Worm (Caenorhabditis elegans) whole organism, L2 larva: Measurements from ENCODE around the gene rps-4.
A peak's percentile ranks its signal among the peaks of the same experiment; 100 is the strongest.

Experiments used
- C34F6.9 ChIP-seq: fragments of 150-350 bp; optimal IDR thresholded peaks from 2 replicates; lab custom pipeline; 2014; ENCODE audit warnings: missing biosample characterization, missing genetic modification characterization
- F13H6.1 ChIP-seq: sonication (generic microtip); optimal IDR thresholded peaks from 2 replicates; lab custom pipeline; 2016; ENCODE audit warnings: missing genetic modification characterization, missing compliant biosample characterization
- R02D3.7 ChIP-seq: fragments of 150-350 bp; optimal IDR thresholded peaks from 2 replicates; lab custom pipeline; 2014; ENCODE audit warnings: missing biosample characterization, missing genetic modification characterization
- Y55F3AM.14 ChIP-seq: fragments of 200-800 bp; sonication (Bioruptor generic); optimal IDR thresholded peaks from 2 replicates; lab custom pipeline; 2018; ENCODE audit warnings: mild to moderate bottlenecking, missing genetic modification characterization, missing compliant biosample characterization
- ZK546.5 ChIP-seq: sonication (generic microtip); optimal IDR thresholded peaks from 2 replicates; lab custom pipeline; 2017; ENCODE audit warnings: missing biosample characterization, missing genetic modification characterization
- alr-1 ChIP-seq: fragments of 150-350 bp; optimal IDR thresholded peaks from 2 replicates; lab custom pipeline; 2014; ENCODE audit warnings: missing biosample characterization, missing genetic modification characterization
- aly-2 ChIP-seq: fragments of 150-350 bp; optimal IDR thresholded peaks from 2 replicates; lab custom pipeline; 2014; ENCODE audit warnings: missing biosample characterization, missing genetic modification characterization
- ama-1 ChIP-seq: fragments of 150-350 bp; optimal IDR thresholded peaks from 2 replicates; lab custom pipeline; 2018; ENCODE audit warnings: inconsistent platforms
- blmp-1 ChIP-seq: sonication (generic microtip); optimal IDR thresholded peaks from 2 replicates; lab custom pipeline; 2017; ENCODE audit warnings: missing genetic modification characterization, mild to moderate bottlenecking, missing compliant biosample characterization, antibody characterized with exemption, moderate library complexity; ENCODE audit not compliant: insufficient read depth
- ceh-16 ChIP-seq: fragments of 150-350 bp; optimal IDR thresholded peaks from 2 replicates; lab custom pipeline; 2014; ENCODE audit warnings: missing biosample characterization, missing genetic modification characterization
- ceh-82 ChIP-seq: fragments of 150-350 bp; optimal IDR thresholded peaks from 2 replicates; lab custom pipeline; 2014; ENCODE audit warnings: missing biosample characterization, missing genetic modification characterization
- crh-2 ChIP-seq: sonication (generic microtip); optimal IDR thresholded peaks from 2 replicates; lab custom pipeline; 2017; ENCODE audit warnings: missing biosample characterization, missing genetic modification characterization
- dmd-4 ChIP-seq: sonication (generic microtip); optimal IDR thresholded peaks from 2 replicates; lab custom pipeline; 2017; ENCODE audit warnings: missing biosample characterization, missing genetic modification characterization
- egl-27 ChIP-seq: sonication (generic microtip); optimal IDR thresholded peaks from 3 replicates; lab custom pipeline; 2017; ENCODE audit warnings: missing biosample characterization, missing genetic modification reagents, missing genetic modification characterization
- elt-1 ChIP-seq: fragments of 150-350 bp; optimal IDR thresholded peaks from 2 replicates; lab custom pipeline; 2014; ENCODE audit warnings: missing biosample characterization, missing genetic modification characterization
- elt-3 ChIP-seq: sonication (generic microtip); optimal IDR thresholded peaks from 2 replicates; lab custom pipeline; 2017; ENCODE audit warnings: missing biosample characterization, missing genetic modification characterization
- fos-1 ChIP-seq: fragments of 150-350 bp; optimal IDR thresholded peaks from 2 replicates; lab custom pipeline; 2014; ENCODE audit warnings: missing biosample characterization, missing genetic modification characterization
- gmeb-1 ChIP-seq: fragments of 150-350 bp; optimal IDR thresholded peaks from 2 replicates; lab custom pipeline; 2014; ENCODE audit warnings: missing biosample characterization, missing genetic modification characterization
- lin-13 ChIP-seq: fragments of 150-350 bp; optimal IDR thresholded peaks from 2 replicates; lab custom pipeline; 2014; ENCODE audit warnings: missing biosample characterization, missing genetic modification reagents, missing genetic modification characterization
- lin-39 ChIP-seq: fragments of 150-350 bp; optimal IDR thresholded peaks from 2 replicates; lab custom pipeline; 2014; ENCODE audit warnings: missing biosample characterization, missing genetic modification reagents, missing genetic modification characterization
- lsy-2 ChIP-seq, 2 experiments: fragments of 150-350 bp in 1 of 2; sonication (generic microtip) in 1 of 2; optimal IDR thresholded peaks; 2 replicates each; lab custom pipeline; 2014 to 2017; ENCODE audit warnings: missing biosample characterization in 2 of 2, missing genetic modification characterization in 2 of 2
- mab-5 ChIP-seq: fragments of 150-350 bp; optimal IDR thresholded peaks from 2 replicates; lab custom pipeline; 2014; ENCODE audit warnings: missing biosample characterization, missing genetic modification characterization
- mbf-1 ChIP-seq: sonication (generic microtip); optimal IDR thresholded peaks from 2 replicates; lab custom pipeline; 2017; ENCODE audit warnings: missing biosample characterization, missing genetic modification characterization
- mdl-1 ChIP-seq, 2 experiments: fragments of 150-350 bp in 1 of 2; sonication (generic microtip) in 1 of 2; optimal IDR thresholded peaks; 2 replicates each; lab custom pipeline; 2017; ENCODE audit warnings: missing biosample characterization in 2 of 2, missing genetic modification characterization in 2 of 2
- nhr-10 ChIP-seq: sonication (generic microtip); optimal IDR thresholded peaks from 2 replicates; lab custom pipeline; 2017; ENCODE audit warnings: missing biosample characterization, missing genetic modification characterization
- nhr-11 ChIP-seq: fragments of 150-350 bp; optimal IDR thresholded peaks from 2 replicates; lab custom pipeline; 2014; ENCODE audit warnings: missing biosample characterization, missing genetic modification characterization
- nhr-12 ChIP-seq: fragments of 150-350 bp; optimal IDR thresholded peaks from 2 replicates; lab custom pipeline; 2014; ENCODE audit warnings: missing biosample characterization, missing genetic modification characterization
- nhr-21 ChIP-seq: fragments of 150-350 bp; optimal IDR thresholded peaks from 2 replicates; lab custom pipeline; 2014; ENCODE audit warnings: missing biosample characterization, missing genetic modification characterization
- nhr-23 ChIP-seq: fragments of 150-350 bp; optimal IDR thresholded peaks from 2 replicates; lab custom pipeline; 2014; ENCODE audit warnings: missing biosample characterization, missing genetic modification reagents, missing genetic modification characterization
- nhr-237 ChIP-seq: fragments of 150-350 bp; optimal IDR thresholded peaks from 2 replicates; lab custom pipeline; 2014; ENCODE audit warnings: missing biosample characterization, missing genetic modification characterization
- nhr-25 ChIP-seq: fragments of 150-350 bp; sonication (generic microtip); optimal IDR thresholded peaks from 3 replicates; lab custom pipeline; 2014; ENCODE audit warnings: missing biosample characterization, missing genetic modification characterization
- nhr-77 ChIP-seq: fragments of 150-350 bp; optimal IDR thresholded peaks from 2 replicates; lab custom pipeline; 2014; ENCODE audit warnings: missing biosample characterization, missing genetic modification characterization
- peb-1 ChIP-seq: fragments of 150-350 bp; optimal IDR thresholded peaks from 2 replicates; lab custom pipeline; 2014; ENCODE audit warnings: missing biosample characterization, missing genetic modification characterization
- sem-4 ChIP-seq: fragments of 150-350 bp; optimal IDR thresholded peaks from 2 replicates; lab custom pipeline; 2014; ENCODE audit warnings: missing biosample characterization, missing genetic modification reagents, missing genetic modification characterization
- skn-1 ChIP-seq: sonication (generic microtip); optimal IDR thresholded peaks from 2 replicates; lab custom pipeline; 2017; ENCODE audit warnings: missing biosample characterization, missing genetic modification characterization
- sma-3 ChIP-seq: sonication (generic microtip); optimal IDR thresholded peaks from 2 replicates; lab custom pipeline; 2016; ENCODE audit warnings: missing genetic modification reagents, missing genetic modification characterization, missing compliant biosample characterization
- sma-9 ChIP-seq, 2 experiments: fragments of 150-350 bp in 1 of 2; sonication (generic microtip) in 1 of 2; optimal IDR thresholded peaks; 2 replicates each; lab custom pipeline; 2014 to 2016; ENCODE audit warnings: missing genetic modification characterization in 2 of 2, mild to moderate bottlenecking in 1 of 2, missing biosample characterization in 1 of 2, missing compliant biosample characterization in 1 of 2, missing genetic modification reagents in 1 of 2, moderate library complexity in 1 of 2
- snpc-4 ChIP-seq: fragments of 150-350 bp; optimal IDR thresholded peaks from 2 replicates; lab custom pipeline; 2014; ENCODE audit warnings: missing biosample characterization, missing genetic modification characterization
- unc-39 ChIP-seq: fragments of 150-350 bp; optimal IDR thresholded peaks from 2 replicates; lab custom pipeline; 2014; ENCODE audit warnings: missing biosample characterization, missing genetic modification characterization
- unc-55 ChIP-seq: fragments of 150-350 bp; sonication (generic microtip); optimal IDR thresholded peaks from 3 replicates; lab custom pipeline; 2014; ENCODE audit warnings: missing biosample characterization, missing genetic modification reagents, missing genetic modification characterization
- unc-62 ChIP-seq: fragments of 150-350 bp; optimal IDR thresholded peaks from 2 replicates; lab custom pipeline; 2014; ENCODE audit warnings: missing biosample characterization, missing genetic modification reagents, missing genetic modification characterization
- zag-1 ChIP-seq: fragments of 150-350 bp; optimal IDR thresholded peaks from 2 replicates; lab custom pipeline; 2014; ENCODE audit warnings: missing biosample characterization, missing genetic modification characterization
- ztf-11 ChIP-seq: sonication (generic microtip); optimal IDR thresholded peaks from 2 replicates; lab custom pipeline; 2017; ENCODE audit warnings: missing biosample characterization, missing genetic modification characterization
- ztf-4 ChIP-seq: fragments of 150-350 bp; optimal IDR thresholded peaks from 2 replicates; lab custom pipeline; 2014; ENCODE audit warnings: missing biosample characterization, missing genetic modification characterization

The rps-4 gene

ce11 chrIV:7044552-7045139, 39.8 kb downstream of the rps-4 start, which contains the start of gene tin-9.1 (continued):
- TF ChIP-seq mbf-1 (tag; lab: Kevin White, UChicago): no peak
- TF ChIP-seq F13H6.1 (tag; lab: Kevin White, UChicago): peak; percentile 66
- TF ChIP-seq mdl-1 (tag; optimal IDR thresholded peaks at IDR 0.05; lab: Kevin White, UChicago): no peak
- TF ChIP-seq gmeb-1 (tag; lab: Kevin White, UChicago): peak; percentile 87
- no peak for TF ChIP-seq nhr-11 (tag; lab: Kevin White, UChicago)
- TF ChIP-seq skn-1 (tag; lab: Kevin White, UChicago): no peak
- no peak for TF ChIP-seq unc-62
- TF ChIP-seq nhr-77 (tag; lab: Kevin White, UChicago): no peak
- no peak for TF ChIP-seq elt-1 (tag; lab: Kevin White, UChicago)
- TF ChIP-seq crh-2 (tag; lab: Kevin White, UChicago): peak; percentile 88
- TF ChIP-seq sma-3 (GFP tag; lab: Kevin White, UChicago): peak; percentile 57
- no peak for TF ChIP-seq lin-39
- peak; percentile 15 for TF ChIP-seq R02D3.7
- TF ChIP-seq nhr-21 (tag; lab: Kevin White, UChicago): peak; percentile 53
- no peak for TF ChIP-seq ceh-82 (tag; lab: Kevin White, UChicago)

DNA sequence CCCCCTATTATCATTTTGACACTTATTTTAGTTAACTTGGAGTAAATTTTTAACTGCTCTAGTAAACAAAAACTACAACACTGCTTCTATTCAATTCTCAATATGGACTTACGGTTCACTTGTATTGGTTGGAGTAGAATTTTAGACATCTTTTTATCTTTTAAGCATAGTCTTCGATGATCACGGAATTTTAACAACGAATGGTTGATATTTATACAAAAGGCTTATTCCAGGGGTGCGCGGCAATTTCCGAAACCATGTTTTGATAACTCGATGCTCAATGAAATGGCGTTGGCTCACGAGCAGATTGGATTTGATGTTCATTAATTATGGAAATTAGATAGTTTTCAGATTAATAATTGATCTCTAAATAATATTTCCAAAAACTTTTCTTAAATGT, 41.1 kb downstream of the rps-4 start:
- TF ChIP-seq nhr-11 (tag; lab: Kevin White, UChicago) (no peak), Y55F3AM.14 (no peak), zag-1 (tag; lab: Kevin White, UChicago) (no peak), alr-1 (tag; lab: Kevin White, UChicago) (no peak), ZK546.5 (tag; lab: Kevin White, UChicago) (no peak), nhr-21 (tag; lab: Kevin White, UChicago) (no peak), ztf-4 (tag; lab: Kevin White, UChicago) (no peak), nhr-25 (no peak), dmd-4 (no peak), nhr-77 (tag; lab: Kevin White, UChicago) (no peak), peb-1 (tag; lab: Kevin White, UChicago) (no peak)

DNA sequence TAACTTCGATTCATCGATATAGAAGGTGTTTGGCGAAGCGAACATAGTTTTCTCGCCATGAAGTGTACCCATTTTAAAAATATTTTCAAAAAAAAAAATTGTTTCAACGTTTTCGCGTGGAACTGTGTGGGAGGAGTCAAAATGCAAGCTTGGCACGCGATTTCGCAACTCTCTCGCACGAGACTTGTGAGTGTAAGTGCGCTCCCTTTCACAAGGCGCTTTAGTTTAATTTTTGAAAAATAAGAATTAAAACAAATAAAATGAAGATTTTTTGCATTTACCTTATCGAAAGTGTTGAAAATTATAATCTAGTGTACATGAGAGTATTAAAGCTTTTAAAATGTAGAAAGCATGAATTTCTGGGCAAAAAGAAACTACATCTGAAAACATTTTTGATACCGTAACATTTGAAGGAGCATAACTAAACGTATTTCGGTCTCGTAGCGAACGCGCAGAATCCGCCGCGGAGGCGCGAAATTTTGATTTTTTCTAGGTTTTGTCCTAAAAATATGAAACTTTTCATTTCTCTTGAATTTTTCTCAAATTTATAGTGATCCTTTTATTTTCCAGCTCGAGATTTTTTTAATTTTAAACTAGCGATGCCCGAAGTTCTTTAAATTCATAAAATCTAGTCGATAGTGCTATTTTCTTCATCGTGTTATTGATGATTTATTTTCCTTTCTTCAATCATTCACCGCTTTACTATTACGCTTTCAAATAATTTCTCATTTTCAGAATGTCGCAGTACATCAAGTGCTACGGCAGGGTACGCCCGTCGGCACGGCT, 44.8 kb downstream of the rps-4 start, which contains the start of the genes cogc-2 and klp-18:
cogc-2 (minus strand) TSS at position 105 of the 786 bp plus-strand sequence.
klp-18 (plus strand) TSS at position 736 of the 786 bp plus-strand sequence.
- no peak for TF ChIP-seq peb-1 (tag; lab: Kevin White, UChicago)
- peak; percentile 31 for TF ChIP-seq skn-1 (tag; lab: Kevin White, UChicago)
- no peak for TF ChIP-seq nhr-237 (tag; lab: Kevin White, UChicago)
- TF ChIP-seq elt-3 (tag; lab: Kevin White, UChicago): no peak
- no peak for TF ChIP-seq ceh-82 (tag; lab: Kevin White, UChicago)
- peak; percentile 62 for TF ChIP-seq fos-1
- TF ChIP-seq ceh-16: peak; percentile 43
- no peak for TF ChIP-seq mdl-1 (tag; optimal IDR thresholded peaks at IDR 0.05; lab: Kevin White, UChicago)
- no peak for TF ChIP-seq unc-62
- TF ChIP-seq nhr-12 (tag; lab: Kevin White, UChicago): no peak
- peak; percentile 97 for TF ChIP-seq unc-55 (GFP tag; lab: Kevin White, UChicago)
- peak; percentile 35 for TF ChIP-seq ama-1 (lab: Kevin White, UChicago)
- no peak for TF ChIP-seq dmd-4
- TF ChIP-seq lsy-2 (tag; optimal IDR thresholded peaks at IDR 0.05; lab: Kevin White, UChicago): peak; percentile 70 to 91
- TF ChIP-seq mbf-1 (tag; lab: Kevin White, UChicago): no peak
- TF ChIP-seq lin-13 (GFP tag; lab: Kevin White, UChicago): peak; percentile 82
- peak; percentile 88 for TF ChIP-seq crh-2 (tag; lab: Kevin White, UChicago)
- TF ChIP-seq sem-4 (tag; lab: Kevin White, UChicago): peak; percentile 76
- no peak for TF ChIP-seq nhr-11 (tag; lab: Kevin White, UChicago)
- TF ChIP-seq nhr-21 (tag; lab: Kevin White, UChicago): peak; percentile 72
- peak; percentile 48 for TF ChIP-seq egl-27 (tag; lab: Kevin White, UChicago)
- no peak for TF ChIP-seq nhr-77 (tag; lab: Kevin White, UChicago)
- TF ChIP-seq lin-39: no peak
- no peak for TF ChIP-seq Y55F3AM.14
- TF ChIP-seq snpc-4 (tag; lab: Kevin White, UChicago): peak; percentile 61
- TF ChIP-seq sma-9 (GFP tag; optimal IDR thresholded peaks at IDR 0.05; lab: Kevin White, UChicago): peak; percentile 80
- TF ChIP-seq sma-9 (tag; optimal IDR thresholded peaks at IDR 0.05; lab: Kevin White, UChicago): no peak
- no peak for TF ChIP-seq ZK546.5 (tag; lab: Kevin White, UChicago)
- no peak for TF ChIP-seq aly-2 (tag; lab: Kevin White, UChicago)
- TF ChIP-seq nhr-23 (tag; lab: Kevin White, UChicago): no peak
- TF ChIP-seq sma-3 (GFP tag; lab: Kevin White, UChicago): peak; percentile 86
- peak; percentile 45 for TF ChIP-seq blmp-1 (tag; lab: Kevin White, UChicago)
- no peak for TF ChIP-seq nhr-10 (tag; lab: Kevin White, UChicago)
- peak; percentile 68 for TF ChIP-seq mab-5 (tag; lab: Kevin White, UChicago)
- peak; percentile 18 for TF ChIP-seq R02D3.7
- peak; percentile 83 for TF ChIP-seq F13H6.1 (tag; lab: Kevin White, UChicago)
- TF ChIP-seq unc-39 (tag; lab: Kevin White, UChicago): no peak
- TF ChIP-seq elt-1 (tag; lab: Kevin White, UChicago): no peak
- peak; percentile 78 for TF ChIP-seq nhr-25
- TF ChIP-seq C34F6.9 (tag; lab: Kevin White, UChicago): peak; percentile 88
- TF ChIP-seq ztf-11 (tag; lab: Kevin White, UChicago): no peak
